Worm (Caenorhabditis elegans): ENCODE data around the gene B0395.3.

DNA sequence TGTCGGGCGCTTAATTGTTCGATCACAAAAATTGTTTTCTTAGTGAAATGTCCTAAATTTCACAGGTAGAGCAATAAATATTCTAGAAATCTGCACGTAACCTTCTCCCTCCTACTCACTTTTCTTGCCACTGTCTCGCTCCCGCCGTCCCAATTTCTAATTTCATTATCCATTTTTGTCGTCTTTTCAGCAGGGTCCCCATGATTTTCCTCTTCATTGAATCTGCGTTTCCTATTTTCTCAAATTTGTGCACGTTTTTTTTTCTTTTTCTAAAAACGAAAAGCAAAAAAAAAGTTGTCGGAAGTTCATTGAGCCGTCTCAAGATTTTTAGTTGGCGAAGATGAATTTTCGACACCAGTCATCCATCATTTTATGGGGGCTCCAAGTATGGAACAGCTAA, 6.3 kb upstream of the B0395.3 start:
- TF ChIP-seq snpc-4 (tag; optimal IDR thresholded peaks at IDR 0.05) (no peak), mdl-1 (tag; optimal IDR thresholded peaks at IDR 0.05) (no peak), nhr-25 (tag; optimal IDR thresholded peaks at IDR 0.05) (no peak), ceh-82 (tag; optimal IDR thresholded peaks at IDR 0.05) (no peak), ztf-11 (tag; optimal IDR thresholded peaks at IDR 0.05) (no peak), skn-1 (tag; optimal IDR thresholded peaks at IDR 0.05) (no peak), nhr-28 (tag; optimal IDR thresholded peaks at IDR 0.05) (no peak), nhr-11 (tag; optimal IDR thresholded peaks at IDR 0.05) (no peak), aly-2 (tag; optimal IDR thresholded peaks at IDR 0.05) (no peak), zag-1 (tag; optimal IDR thresholded peaks at IDR 0.05) (no peak), lin-39 (tag; optimal IDR thresholded peaks at IDR 0.05) (peak; percentile 24), jun-1 (tag; optimal IDR thresholded peaks at IDR 0.05) (no peak), nfya-1 (tag; optimal IDR thresholded peaks at IDR 0.05; ENCODE audit: insufficient read depth) (no peak), nhr-43 (tag; optimal IDR thresholded peaks at IDR 0.05; ENCODE audit: poor library complexity, severe bottlenecking) (no peak)

Data from whole organism, L3 larva.